Worm (Caenorhabditis elegans) whole organism, late embryonic: ENCODE measurements around the gene R07B1.6.

Experiments used
- ceh-22 ChIP-seq: sonication (generic microtip); optimal IDR thresholded peaks from 2 replicates; lab custom pipeline; 2017; ENCODE audit warnings: missing biosample characterization, missing genetic modification characterization
- dmd-4 ChIP-seq: sonication (generic microtip); optimal IDR thresholded peaks from 2 replicates; lab custom pipeline; 2016; ENCODE audit warnings: borderline replicate concordance, missing genetic modification characterization, missing compliant biosample characterization
- dve-1 ChIP-seq: sonication (generic microtip); optimal IDR thresholded peaks from 2 replicates; lab custom pipeline; 2017; ENCODE audit warnings: antibody characterized with exemption, mild to moderate bottlenecking, missing genetic modification characterization, missing compliant biosample characterization
- elt-2 ChIP-seq: sonication (generic microtip); optimal IDR thresholded peaks from 2 replicates; lab custom pipeline; 2016; ENCODE audit warnings: missing genetic modification reagents, missing genetic modification characterization, missing compliant biosample characterization
- odd-2 ChIP-seq: sonication (generic microtip); optimal IDR thresholded peaks from 2 replicates; lab custom pipeline; 2017; ENCODE audit warnings: antibody characterized with exemption, mild to moderate bottlenecking, missing genetic modification characterization, missing compliant biosample characterization
- pha-4 ChIP-seq: fragments of 150-350 bp; optimal IDR thresholded peaks from 2 replicates; lab custom pipeline; 2018; ENCODE audit warnings: missing biosample characterization, missing genetic modification reagents, missing genetic modification characterization
- tbx-2 ChIP-seq: sonication (generic microtip); optimal IDR thresholded peaks from 2 replicates; lab custom pipeline; 2016; ENCODE audit warnings: missing genetic modification characterization, missing compliant biosample characterization

DNA sequence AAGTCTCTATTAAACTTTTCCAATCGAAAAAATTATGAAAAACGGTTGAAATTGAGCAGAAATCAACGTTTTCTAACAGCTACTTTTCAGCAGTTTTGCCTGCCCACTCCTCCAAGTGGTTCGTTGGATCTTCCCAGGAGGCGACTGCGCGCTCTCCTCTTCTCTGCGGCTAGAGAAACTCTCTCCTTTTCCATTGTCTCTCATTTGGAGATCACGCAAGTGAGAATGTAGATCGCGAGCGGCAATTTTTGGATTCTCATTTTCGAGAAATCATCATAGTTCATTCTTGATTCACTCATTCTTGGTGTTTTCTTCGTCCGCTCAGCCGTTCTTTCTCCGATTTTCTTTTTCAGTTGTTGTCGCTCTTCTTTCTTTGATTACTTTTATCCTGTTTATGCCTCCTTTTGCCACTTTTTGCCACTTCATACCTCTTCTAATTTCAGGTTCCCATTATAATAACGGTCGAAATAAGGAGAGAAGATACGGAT is 17.4 kb downstream of the R07B1.6 start, which contains the start of gene mrp-4:
- TF ChIP-seq dve-1 (tag; lab: Kevin White, UChicago): no peak
- TF ChIP-seq dmd-4 (tag; lab: Kevin White, UChicago): no peak
- no peak for TF ChIP-seq elt-2
- no peak for TF ChIP-seq odd-2 (tag; lab: Kevin White, UChicago)
- TF ChIP-seq tbx-2 (tag; lab: Kevin White, UChicago): no peak
- TF ChIP-seq pha-4 (tag; lab: Kevin White, UChicago): no peak
- TF ChIP-seq ceh-22 (tag; lab: Kevin White, UChicago): no peak
